Fruit fly (Drosophila melanogaster): ENCODE results near the gene CG15239.

DNA sequence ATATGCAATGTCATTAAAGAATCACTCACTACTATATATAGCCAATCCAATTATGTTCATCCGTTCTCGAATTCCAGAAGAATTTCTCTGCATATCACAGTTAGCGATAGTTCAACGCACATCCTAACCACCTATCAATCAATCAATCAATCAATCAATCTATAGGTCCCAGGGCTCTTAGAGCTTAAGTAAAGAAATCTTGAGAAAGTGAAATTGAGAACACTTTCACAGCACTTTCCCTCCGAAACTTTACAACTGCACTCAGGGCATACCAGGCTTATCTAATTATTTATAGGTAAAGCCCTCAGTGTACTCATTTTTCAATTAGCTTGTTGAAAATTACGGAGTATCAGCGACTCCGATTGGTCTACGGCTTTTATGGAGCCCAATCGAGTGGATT is 9.5 kb upstream of the CG15239 start:
- TF ChIP-seq CG8478 (optimal IDR thresholded peaks at IDR 0.05) (no peak), CTCF (optimal IDR thresholded peaks at IDR 0.05) (no peak)
